Worm (Caenorhabditis elegans) whole organism, late embryonic: ENCODE data around the gene F41E7.2.

Experiments used
- ama-1 ChIP-seq: fragments of 150-350 bp; optimal IDR thresholded peaks from 2 replicates; lab custom pipeline; 2014
- ceh-45 ChIP-seq: fragments of 200-800 bp; sonication (Bioruptor generic); IDR thresholded peaks from 2 replicates; pipeline ENCODE4 v1.3.6; 2022; ENCODE audit warnings: missing genetic modification reagents, missing genetic modification characterization, missing compliant biosample characterization
- fkh-10 ChIP-seq: fragments of 150-350 bp; optimal IDR thresholded peaks from 2 replicates; lab custom pipeline; 2014; ENCODE audit warnings: missing biosample characterization, missing genetic modification reagents, missing genetic modification characterization
- hlh-13 ChIP-seq: fragments of 200-800 bp; sonication (Bioruptor generic); optimal IDR thresholded peaks from 2 replicates; lab custom pipeline; 2018; ENCODE audit warnings: mild to moderate bottlenecking, missing genetic modification characterization, missing compliant biosample characterization
- nhr-11 ChIP-seq: fragments of 150-350 bp; optimal IDR thresholded peaks from 2 replicates; lab custom pipeline; 2014; ENCODE audit warnings: missing biosample characterization, missing genetic modification characterization
- nhr-232 ChIP-seq: sonication (generic microtip); optimal IDR thresholded peaks from 2 replicates; lab custom pipeline; 2016; ENCODE audit warnings: missing genetic modification characterization, missing compliant biosample characterization
- pag-3 ChIP-seq: sonication (generic microtip); optimal IDR thresholded peaks from 2 replicates; lab custom pipeline; 2016; ENCODE audit warnings: missing compliant biosample characterization, missing genetic modification characterization, borderline replicate concordance
- pha-4 ChIP-seq: fragments of 150-350 bp; optimal IDR thresholded peaks from 2 replicates; lab custom pipeline; 2018; ENCODE audit warnings: missing biosample characterization, missing genetic modification reagents, missing genetic modification characterization
- ref-2 ChIP-seq: sonication (generic microtip); optimal IDR thresholded peaks from 2 replicates; lab custom pipeline; 2016; ENCODE audit warnings: missing genetic modification characterization, missing compliant biosample characterization
- rnt-1 ChIP-seq: sonication (generic microtip); optimal IDR thresholded peaks from 2 replicates; lab custom pipeline; 2016; ENCODE audit warnings: missing genetic modification characterization, missing compliant biosample characterization
- sdc-2 ChIP-seq: sonication (generic microtip); optimal IDR thresholded peaks from 2 replicates; lab custom pipeline; 2016; ENCODE audit warnings: missing genotype, missing genetic modification characterization, missing compliant biosample characterization
- sox-4 ChIP-seq: sonication (generic microtip); optimal IDR thresholded peaks from 2 replicates; lab custom pipeline; 2017; ENCODE audit warnings: mild to moderate bottlenecking, missing genetic modification characterization, inconsistent platforms, missing compliant biosample characterization

DNA sequence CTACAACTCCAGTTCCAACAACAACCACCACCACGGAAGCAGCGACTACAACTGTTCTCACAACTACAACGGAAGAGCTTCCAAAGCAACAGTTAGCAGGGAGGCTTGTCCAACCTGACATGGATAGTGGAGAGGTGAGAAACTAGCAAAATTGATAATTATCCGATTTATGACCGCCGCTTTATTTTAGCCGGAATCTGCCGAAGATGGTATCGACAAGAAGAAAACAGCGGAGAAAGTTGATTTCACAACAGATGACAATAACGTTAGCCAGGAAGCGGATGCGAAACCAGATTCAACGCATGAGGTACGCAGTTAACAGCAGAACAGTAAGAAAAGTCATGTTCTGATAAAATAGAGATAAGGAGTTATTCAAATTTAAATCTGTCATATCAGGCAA, 44.9 kb downstream of the F41E7.2 start:
- TF ChIP-seq ceh-45 (GFP tag; lab: Robert Waterston, UW) (no peak), ama-1 (lab: Kevin White, UChicago) (no peak), pag-3 (no peak), ref-2 (tag; lab: Kevin White, UChicago) (no peak), pha-4 (tag; lab: Kevin White, UChicago) (no peak), hlh-13 (GFP tag; lab: Kevin White, UChicago) (no peak), nhr-11 (tag; lab: Kevin White, UChicago) (no peak), sdc-2 (tag; lab: Kevin White, UChicago) (no peak), fkh-10 (GFP tag; lab: Kevin White, UChicago) (no peak), nhr-232 (tag; lab: Kevin White, UChicago) (no peak), sox-4 (tag; lab: Kevin White, UChicago) (no peak), rnt-1 (tag; lab: Kevin White, UChicago) (no peak)
